Worm (Caenorhabditis elegans) whole organism, L3 larva: ENCODE data around the gene R07E5.17.
A peak's percentile ranks its signal among the peaks of the same experiment; 100 is the strongest.

Experiments used
- ZK546.5 ChIP-seq: sonication (generic microtip); optimal IDR thresholded peaks from 2 replicates; lab custom pipeline; 2017; ENCODE audit warnings: missing biosample characterization, missing genetic modification characterization
- ama-1 ChIP-seq: fragments of 150-350 bp; optimal IDR thresholded peaks from 2 replicates; lab custom pipeline; 2018
- ceh-28 ChIP-seq: fragments of 150-350 bp; optimal IDR thresholded peaks from 2 replicates; lab custom pipeline; 2014; ENCODE audit warnings: missing biosample characterization, missing genetic modification reagents, missing genetic modification characterization
- ceh-82 ChIP-seq: fragments of 150-350 bp; optimal IDR thresholded peaks from 2 replicates; lab custom pipeline; 2014; ENCODE audit warnings: missing biosample characterization, missing genetic modification characterization
- ceh-9 ChIP-seq: sonication (generic microtip); optimal IDR thresholded peaks from 2 replicates; lab custom pipeline; 2018; ENCODE audit warnings: missing biosample characterization, missing genetic modification characterization
- egl-27 ChIP-seq: sonication (generic microtip); optimal IDR thresholded peaks from 4 replicates; lab custom pipeline; 2017; ENCODE audit warnings: missing biosample characterization, missing genetic modification reagents, missing genetic modification characterization
- egl-5 ChIP-seq: fragments of 150-350 bp; optimal IDR thresholded peaks from 2 replicates; lab custom pipeline; 2017; ENCODE audit warnings: missing biosample characterization, missing genetic modification reagents, missing genetic modification characterization, inconsistent platforms
- elt-1 ChIP-seq: fragments of 150-350 bp; optimal IDR thresholded peaks from 2 replicates; lab custom pipeline; 2014; ENCODE audit warnings: missing biosample characterization, missing genetic modification characterization
- elt-2 ChIP-seq: sonication (generic microtip); optimal IDR thresholded peaks from 2 replicates; lab custom pipeline; 2016; ENCODE audit warnings: missing genetic modification reagents, mild to moderate bottlenecking, missing genetic modification characterization, missing compliant biosample characterization
- eor-1 ChIP-seq, 2 experiments: fragments of 150-350 bp; optimal IDR thresholded peaks; 2 replicates each; lab custom pipeline; 2014 to 2018; ENCODE audit warnings: missing biosample characterization in 2 of 2, missing genetic modification characterization in 2 of 2
- fkh-10 ChIP-seq: sonication (generic microtip); optimal IDR thresholded peaks from 2 replicates; lab custom pipeline; 2017; ENCODE audit warnings: missing biosample characterization, missing genetic modification reagents, missing genetic modification characterization
- fos-1 ChIP-seq: fragments of 150-350 bp; optimal IDR thresholded peaks from 2 replicates; lab custom pipeline; 2014; ENCODE audit warnings: missing biosample characterization, missing genetic modification characterization
- hmg-11 ChIP-seq: sonication (generic microtip); optimal IDR thresholded peaks from 2 replicates; lab custom pipeline; 2016; ENCODE audit warnings: missing genetic modification characterization, missing compliant biosample characterization
- jun-1 ChIP-seq: fragments of 150-350 bp; optimal IDR thresholded peaks from 2 replicates; lab custom pipeline; 2014; ENCODE audit warnings: missing biosample characterization, missing genetic modification reagents, missing genetic modification characterization
- lin-15B ChIP-seq: fragments of 150-350 bp; optimal IDR thresholded peaks from 2 replicates; lab custom pipeline; 2014; ENCODE audit warnings: missing biosample characterization, missing genetic modification characterization
- lsy-12 ChIP-seq: sonication (generic microtip); optimal IDR thresholded peaks from 2 replicates; lab custom pipeline; 2016; ENCODE audit warnings: mild to moderate bottlenecking, missing genetic modification characterization, missing compliant biosample characterization
- mdl-1 ChIP-seq: fragments of 150-350 bp; optimal IDR thresholded peaks from 2 replicates; lab custom pipeline; 2014; ENCODE audit warnings: missing biosample characterization, missing genetic modification characterization
- mml-1 ChIP-seq: fragments of 150-350 bp; sonication (generic microtip); optimal IDR thresholded peaks from 3 replicates; lab custom pipeline; 2014; ENCODE audit warnings: missing biosample characterization, missing genetic modification characterization
- nfya-1 ChIP-seq: sonication (generic microtip); optimal IDR thresholded peaks from 2 replicates; lab custom pipeline; 2017; ENCODE audit warnings: missing genetic modification characterization, mild to moderate bottlenecking, missing compliant biosample characterization, antibody characterized with exemption, moderate library complexity; ENCODE audit not compliant: insufficient read depth
- nhr-12 ChIP-seq: fragments of 150-350 bp; optimal IDR thresholded peaks from 2 replicates; lab custom pipeline; 2014; ENCODE audit warnings: missing biosample characterization, missing genetic modification characterization
- nhr-237 ChIP-seq: fragments of 150-350 bp; optimal IDR thresholded peaks from 2 replicates; lab custom pipeline; 2014; ENCODE audit warnings: missing biosample characterization, missing genetic modification characterization
- nhr-25 ChIP-seq: sonication (generic microtip); optimal IDR thresholded peaks from 2 replicates; lab custom pipeline; 2017; ENCODE audit warnings: missing biosample characterization, missing genetic modification characterization
- nhr-76 ChIP-seq: fragments of 150-350 bp; sonication (generic microtip); optimal IDR thresholded peaks from 5 replicates; lab custom pipeline; 2014; ENCODE audit warnings: missing biosample characterization, missing genetic modification characterization
- nhr-77 ChIP-seq: fragments of 150-350 bp; optimal IDR thresholded peaks from 2 replicates; lab custom pipeline; 2014; ENCODE audit warnings: missing biosample characterization, missing genetic modification characterization
- pha-4 ChIP-seq: fragments of 150-350 bp; optimal IDR thresholded peaks from 2 replicates; lab custom pipeline; 2014; ENCODE audit warnings: missing biosample characterization, missing genetic modification reagents, missing genetic modification characterization
- pqm-1 ChIP-seq: fragments of 150-350 bp; optimal IDR thresholded peaks from 2 replicates; lab custom pipeline; 2017; ENCODE audit warnings: missing biosample characterization, missing genetic modification characterization, inconsistent platforms
- sea-2 ChIP-seq: fragments of 150-350 bp; sonication (generic microtip); optimal IDR thresholded peaks from 4 replicates; lab custom pipeline; 2014; ENCODE audit warnings: missing biosample characterization, missing genetic modification reagents, missing genetic modification characterization
- skn-1 ChIP-seq: fragments of 150-350 bp; optimal IDR thresholded peaks from 2 replicates; lab custom pipeline; 2014; ENCODE audit warnings: missing biosample characterization, missing genetic modification characterization
- snpc-4 ChIP-seq: fragments of 150-350 bp; optimal IDR thresholded peaks from 2 replicates; lab custom pipeline; 2014; ENCODE audit warnings: missing biosample characterization, missing genetic modification characterization
- tbx-2 ChIP-seq: sonication (generic microtip); optimal IDR thresholded peaks from 2 replicates; lab custom pipeline; 2016; ENCODE audit warnings: mild to moderate bottlenecking, missing genetic modification characterization, missing compliant biosample characterization
- unc-62 ChIP-seq: fragments of 150-350 bp; sonication (generic microtip); optimal IDR thresholded peaks from 4 replicates; lab custom pipeline; 2014; ENCODE audit warnings: missing biosample characterization, missing genetic modification reagents, missing genetic modification characterization
- zag-1 ChIP-seq: fragments of 150-350 bp; optimal IDR thresholded peaks from 2 replicates; lab custom pipeline; 2014; ENCODE audit warnings: missing biosample characterization, missing genetic modification characterization
- ztf-4 ChIP-seq: fragments of 150-350 bp; optimal IDR thresholded peaks from 2 replicates; lab custom pipeline; 2014; ENCODE audit warnings: missing biosample characterization, missing genetic modification characterization

Gene R07E5.17

ce11 chrIII:4412108-4413009 is 8.1 kb upstream of the R07E5.17 start:
- TF ChIP-seq snpc-4 (tag; lab: Kevin White, UChicago) (peak; percentile 72), pha-4 (tag; lab: Kevin White, UChicago) (peak; percentile 30), pqm-1 (peak; percentile 10), jun-1 (tag; lab: Kevin White, UChicago) (peak; percentile 22), fkh-10 (GFP tag; lab: Kevin White, UChicago) (no peak), hmg-11 (tag; lab: Kevin White, UChicago) (no peak), nfya-1 (tag; lab: Kevin White, UChicago) (peak; percentile 49), nhr-237 (no peak), elt-2 (tag; lab: Kevin White, UChicago) (peak; percentile 36), lin-15B (tag; lab: Kevin White, UChicago) (peak; percentile 8), zag-1 (tag; lab: Kevin White, UChicago) (no peak), nhr-12 (no peak)

- no peak for TF ChIP-seq elt-2 (tag; lab: Kevin White, UChicago)
- TF ChIP-seq nhr-77 = no peak
- TF ChIP-seq lsy-12 (tag; lab: Kevin White, UChicago) = no peak
- no peak for TF ChIP-seq egl-27 (tag; lab: Kevin White, UChicago)
- no peak for TF ChIP-seq egl-5
- TF ChIP-seq ceh-9 = no peak
- TF ChIP-seq ztf-4 (tag; lab: Kevin White, UChicago) = no peak
- TF ChIP-seq ama-1 (lab: Kevin White, UChicago) = no peak
- no peak for TF ChIP-seq mdl-1
- no peak for TF ChIP-seq pqm-1
- no peak for TF ChIP-seq fos-1 (tag; lab: Kevin White, UChicago)
- TF ChIP-seq elt-1 (tag; lab: Kevin White, UChicago) = no peak
- no peak for TF ChIP-seq ceh-82
- no peak for TF ChIP-seq nhr-76 (tag; lab: Kevin White, UChicago)
Observed at ce11 chrIII:4408251-4408650, 4.0 kb upstream of the R07E5.17 start, which contains the start of gene gpch-1. TSS of gene gpch-1 (plus strand) at chrIII:4408551.

- no peak for TF ChIP-seq ZK546.5 (tag; lab: Kevin White, UChicago)
- no peak for TF ChIP-seq pqm-1
- TF ChIP-seq nfya-1 (tag; lab: Kevin White, UChicago) = no peak
- no peak for TF ChIP-seq lin-15B (tag; lab: Kevin White, UChicago)
- TF ChIP-seq sea-2 (GFP tag; lab: Kevin White, UChicago) = no peak
- TF ChIP-seq ama-1 (lab: Kevin White, UChicago) = no peak
- TF ChIP-seq nhr-25 = no peak
- no peak for TF ChIP-seq pha-4 (tag; lab: Kevin White, UChicago)
- TF ChIP-seq ceh-82 = no peak
- no peak for TF ChIP-seq skn-1 (tag; lab: Kevin White, UChicago)
- no peak for TF ChIP-seq tbx-2 (tag; lab: Kevin White, UChicago)
- TF ChIP-seq nhr-77 = no peak
Observed at ce11 chrIII:4407144-4407543, 2.9 kb upstream of the R07E5.17 start, which contains the start of gene prdx-3. TSS of gene prdx-3 (plus strand) at chrIII:4407444.

- TF ChIP-seq mml-1 (tag; lab: Kevin White, UChicago) = no peak
Observed at ce11 chrIII:4405986-4406385, 1.8 kb upstream of the R07E5.17 start, which contains the start of gene rnp-4. TSS of gene rnp-4 (plus strand) at chrIII:4406286.

- TF ChIP-seq unc-62 (no peak), fos-1 (tag; lab: Kevin White, UChicago) (no peak), ceh-28 (no peak), mdl-1 (no peak), lin-15B (tag; lab: Kevin White, UChicago) (no peak), eor-1 (tag; optimal IDR thresholded peaks at IDR 0.05; lab: Kevin White, UChicago) (no peak)
Observed at ce11 chrIII:4401142-4401541, 3.1 kb downstream of the R07E5.17 start, which contains the start of gene R07E5.15. TSS of gene R07E5.15 (plus strand) at chrIII:4401442.
